Fruit fly (Drosophila melanogaster): Measurements from ENCODE around the gene cm.

The cm gene

dm6 chrX:6973340-6973739 is 37.6 kb downstream of the cm start, which contains the start of gene CG3040 (continued):
- TF ChIP-seq CG2120 (GFP tag; optimal IDR thresholded peaks at IDR 0.05): peak; percentile 62
- TF ChIP-seq ftz-f1 (GFP tag; optimal IDR thresholded peaks at IDR 0.05): peak; percentile 49
- TF ChIP-seq Ada2b (GFP tag; IDR thresholded peaks at IDR 0.05): peak; percentile 22; the same call in 1 of the 2 replicates
- no peak for TF ChIP-seq jumu (GFP tag; optimal IDR thresholded peaks at IDR 0.05)
- TF ChIP-seq sens (GFP tag): peak; percentile 46
- TF ChIP-seq eve (GFP tag; optimal IDR thresholded peaks at IDR 0.05): no peak
- peak; percentile 37; the same call in 1 of the 2 replicates for TF ChIP-seq E2f2 (GFP tag; IDR thresholded peaks at IDR 0.05)
- no peak for TF ChIP-seq CG14667 (GFP tag; IDR thresholded peaks at IDR 0.05)
- TF ChIP-seq wor (GFP tag; IDR thresholded peaks at IDR 0.05): no peak
- TF ChIP-seq CG9437 (GFP tag; optimal IDR thresholded peaks at IDR 0.05): no peak
- no peak for TF ChIP-seq CG8359 (GFP tag; optimal IDR thresholded peaks at IDR 0.05; ENCODE audit: borderline replicate concordance)
- TF ChIP-seq CG42726 (GFP tag; IDR thresholded peaks at IDR 0.05; ENCODE audit: partially characterized antibody): no peak
- no peak for TF ChIP-seq CG5953 (GFP tag; IDR thresholded peaks at IDR 0.05)
- TF ChIP-seq CG16779 (GFP tag; IDR thresholded peaks at IDR 0.05): no peak
- no peak for TF ChIP-seq lola (GFP tag; optimal IDR thresholded peaks at IDR 0.05)
- TF ChIP-seq gem (tag; optimal IDR thresholded peaks at IDR 0.05): peak; percentile 53
- TF ChIP-seq CG4730 (GFP tag; IDR thresholded peaks at IDR 0.05): no peak
- TF ChIP-seq CG7786 (GFP tag; optimal IDR thresholded peaks at IDR 0.05): peak; percentile 4
- TF ChIP-seq Hr78 (GFP tag; optimal IDR thresholded peaks at IDR 0.05): no peak
- no peak for TF ChIP-seq Hr39 (optimal IDR thresholded peaks at IDR 0.05)
- peak in 1 of 2 experiments; percentile 16 for TF ChIP-seq insv (GFP tag; optimal IDR thresholded peaks at IDR 0.05)
- peak; percentile 35 for TF ChIP-seq ind (GFP tag; optimal IDR thresholded peaks at IDR 0.05)
- TF ChIP-seq mld (GFP tag; IDR thresholded peaks at IDR 0.05; ENCODE audit: partially characterized antibody): no peak
- peak; percentile 21 for TF ChIP-seq HmgD (GFP tag; optimal IDR thresholded peaks at IDR 0.05)
- TF ChIP-seq ato (GFP tag; IDR thresholded peaks at IDR 0.05; ENCODE audit: partially characterized antibody): no peak
- peak; percentile 53 for TF ChIP-seq Sox102F (GFP tag; optimal IDR thresholded peaks at IDR 0.05)
- TF ChIP-seq CG2678 (tag; optimal IDR thresholded peaks at IDR 0.05): peak; percentile 39
- TF ChIP-seq CG1603 (tag; optimal IDR thresholded peaks at IDR 0.05): peak; percentile 59
- peak; percentile 44 for TF ChIP-seq Ssrp (tag; optimal IDR thresholded peaks at IDR 0.05)
- no peak for TF ChIP-seq CG16815 (GFP tag; optimal IDR thresholded peaks at IDR 0.05)
- peak; percentile 49 for TF ChIP-seq sug (tag; optimal IDR thresholded peaks at IDR 0.05)
- TF ChIP-seq Meics (GFP tag; optimal IDR thresholded peaks at IDR 0.05): peak; percentile 27
- no peak for TF ChIP-seq zen2 (GFP tag; IDR thresholded peaks at IDR 0.05; ENCODE audit: partially characterized antibody)
- TF ChIP-seq CG11247 (GFP tag; IDR thresholded peaks at IDR 0.05): no peak
- TF ChIP-seq CG4707 (GFP tag; optimal IDR thresholded peaks at IDR 0.05): no peak
- no peak for TF ChIP-seq CG34376 (GFP tag; optimal IDR thresholded peaks at IDR 0.05)
- TF ChIP-seq H15 (GFP tag; IDR thresholded peaks at IDR 0.05): no peak
- TF ChIP-seq CG3995 (GFP tag; optimal IDR thresholded peaks at IDR 0.05): no peak
- TF ChIP-seq scrt (GFP tag; optimal IDR thresholded peaks at IDR 0.05): no peak
- TF ChIP-seq cato (GFP tag; optimal IDR thresholded peaks at IDR 0.05; ENCODE audit: borderline replicate concordance): no peak
- peak; percentile 25 for TF ChIP-seq CG10654 (GFP tag; optimal IDR thresholded peaks at IDR 0.05)
- TF ChIP-seq Hmx (GFP tag; optimal IDR thresholded peaks at IDR 0.05): no peak
- peak; percentile 14 for TF ChIP-seq HLH54F (GFP tag; optimal IDR thresholded peaks at IDR 0.05)
- TF ChIP-seq Camta (GFP tag; optimal IDR thresholded peaks at IDR 0.05): no peak
- no peak for TF ChIP-seq psq (GFP tag; optimal IDR thresholded peaks at IDR 0.05)
- peak; percentile 26 for TF ChIP-seq CG17359 (tag; optimal IDR thresholded peaks at IDR 0.05)
- 0 out of 2 replicates have a peak, but pooled peaks have one; percentile 25 for TF ChIP-seq wdn (GFP tag; IDR thresholded peaks at IDR 0.05)
- TF ChIP-seq NFAT (GFP tag; IDR thresholded peaks at IDR 0.05): 0 out of 2 replicates have a peak, but pooled peaks have one; percentile 5
- peak; percentile 15 for TF ChIP-seq CG3281 (GFP tag; optimal IDR thresholded peaks at IDR 0.05)
- no peak for TF ChIP-seq Optix (GFP tag; IDR thresholded peaks at IDR 0.05)
- no peak for TF ChIP-seq bowl (GFP tag; IDR thresholded peaks at IDR 0.05)
